Worm (Caenorhabditis elegans): ENCODE results near the gene R10H10.3.

DNA sequence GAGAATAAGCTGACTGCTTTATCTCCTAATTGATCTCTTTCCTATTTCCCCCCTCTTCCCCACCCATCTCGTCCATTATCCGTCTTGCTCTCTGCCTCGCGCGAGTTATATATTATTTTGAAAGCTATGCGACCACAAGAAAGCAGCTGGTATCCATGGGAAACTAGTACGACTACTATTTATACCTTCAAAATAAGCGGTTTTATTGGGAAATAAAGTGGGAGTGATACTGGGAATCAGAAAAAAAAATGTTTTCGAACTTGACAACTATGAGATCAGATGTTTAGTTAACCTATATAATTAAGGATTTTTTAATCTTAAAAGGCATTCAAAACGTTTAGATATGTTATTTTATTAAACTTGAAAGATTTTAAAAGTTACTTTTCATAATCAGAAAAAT is 48.6 kb upstream of the R10H10.3 start:
- TF ChIP-seq snpc-4 (tag; optimal IDR thresholded peaks at IDR 0.05) (no peak), sma-9 (GFP tag; optimal IDR thresholded peaks at IDR 0.05) (no peak), sma-9 (tag; optimal IDR thresholded peaks at IDR 0.05) (no peak), ztf-11 (tag; optimal IDR thresholded peaks at IDR 0.05) (no peak), unc-62 (GFP tag; optimal IDR thresholded peaks at IDR 0.05) (no peak), skn-1 (tag; optimal IDR thresholded peaks at IDR 0.05) (no peak), aly-2 (tag; optimal IDR thresholded peaks at IDR 0.05) (no peak), zag-1 (tag; optimal IDR thresholded peaks at IDR 0.05) (no peak), ceh-82 (tag; optimal IDR thresholded peaks at IDR 0.05) (no peak)
